Worm (Caenorhabditis elegans) whole organism, L1 larva: ENCODE measurements around the gene C48B4.7.

ENCODE experiments used
- C04F5.9 ChIP-seq: sonication (generic microtip); optimal IDR thresholded peaks from 2 replicates; lab custom pipeline; 2016; ENCODE audit warnings: missing genetic modification characterization, missing compliant biosample characterization
- C16A3.4 ChIP-seq: fragments of 150-350 bp; optimal IDR thresholded peaks from 2 replicates; lab custom pipeline; 2014; ENCODE audit warnings: missing biosample characterization, missing genetic modification characterization
- Y116A8C.19 ChIP-seq: sonication (generic microtip); optimal IDR thresholded peaks from 2 replicates; lab custom pipeline; 2016; ENCODE audit warnings: missing compliant biosample characterization, missing genetic modification characterization, borderline replicate concordance
- aha-1 ChIP-seq: fragments of 150-350 bp; optimal IDR thresholded peaks from 2 replicates; lab custom pipeline; 2014; ENCODE audit warnings: missing biosample characterization, missing genetic modification characterization
- alr-1 ChIP-seq: fragments of 200-800 bp; sonication (Bioruptor generic); optimal IDR thresholded peaks from 2 replicates; lab custom pipeline; 2018; ENCODE audit warnings: borderline replicate concordance, mild to moderate bottlenecking, missing genetic modification characterization, missing compliant biosample characterization
- blmp-1 ChIP-seq: fragments of 150-350 bp; optimal IDR thresholded peaks from 2 replicates; lab custom pipeline; 2014; ENCODE audit warnings: missing biosample characterization, missing genetic modification characterization
- ceh-63 ChIP-seq: fragments of 200-800 bp; sonication (Bioruptor generic); optimal IDR thresholded peaks from 2 replicates; lab custom pipeline; 2018; ENCODE audit warnings: mild to moderate bottlenecking, missing genetic modification characterization, missing compliant biosample characterization
- ceh-8 ChIP-seq: fragments of 200-800 bp; sonication (Bioruptor generic); optimal IDR thresholded peaks from 2 replicates; lab custom pipeline; 2018; ENCODE audit warnings: mild to moderate bottlenecking, missing genetic modification characterization, moderate library complexity, missing compliant biosample characterization
- ceh-88 ChIP-seq: fragments of 200-800 bp; sonication (Bioruptor generic); IDR thresholded peaks from 2 replicates; pipeline ENCODE4 v1.3.6; 2022; ENCODE audit warnings: missing genetic modification characterization, missing compliant biosample characterization
- ceh-90 ChIP-seq: sonication (generic microtip); optimal IDR thresholded peaks from 2 replicates; lab custom pipeline; 2016; ENCODE audit warnings: missing genetic modification characterization, missing compliant biosample characterization
- ces-1 ChIP-seq: fragments of 150-350 bp; optimal IDR thresholded peaks from 2 replicates; lab custom pipeline; 2014; ENCODE audit warnings: missing biosample characterization, missing genetic modification reagents, missing genetic modification characterization
- dsc-1 ChIP-seq: sonication (generic microtip); optimal IDR thresholded peaks from 2 replicates; lab custom pipeline; 2016; ENCODE audit warnings: mild to moderate bottlenecking, missing genetic modification characterization, missing compliant biosample characterization
- efl-3 ChIP-seq: fragments of 200-800 bp; sonication (Bioruptor generic); optimal IDR thresholded peaks from 2 replicates; lab custom pipeline; 2018; ENCODE audit warnings: mild to moderate bottlenecking, missing genetic modification characterization, missing compliant biosample characterization
- elt-2 ChIP-seq: sonication (generic microtip); optimal IDR thresholded peaks from 2 replicates; lab custom pipeline; 2016; ENCODE audit warnings: missing genetic modification characterization, mild to moderate bottlenecking, inconsistent platforms, missing compliant biosample characterization, missing genetic modification reagents
- elt-3 ChIP-seq, 6 experiments: fragments of 150-350 bp in 1 of 6; sonication (generic microtip); optimal IDR thresholded peaks; 2 replicates each; lab custom pipeline; 2017 to 2018; ENCODE audit warnings: missing biosample characterization in 6 of 6, missing genetic modification characterization in 6 of 6, inconsistent platforms in 1 of 6
- ets-5 ChIP-seq: fragments of 200-800 bp; sonication (Bioruptor generic); IDR thresholded peaks from 2 replicates; pipeline ENCODE4 v1.3.6; 2022; ENCODE audit warnings: missing genetic modification characterization, missing compliant biosample characterization
- fkh-4 ChIP-seq: sonication (generic microtip); optimal IDR thresholded peaks from 2 replicates; lab custom pipeline; 2016; ENCODE audit warnings: missing compliant biosample characterization, missing genetic modification characterization, borderline replicate concordance
- fkh-8 ChIP-seq: sonication (generic microtip); optimal IDR thresholded peaks from 2 replicates; lab custom pipeline; 2016; ENCODE audit warnings: mild to moderate bottlenecking, missing genetic modification characterization, missing compliant biosample characterization
- fos-1 ChIP-seq: fragments of 150-350 bp; optimal IDR thresholded peaks from 2 replicates; lab custom pipeline; 2014; ENCODE audit warnings: missing biosample characterization, missing genetic modification characterization
- hlh-17 ChIP-seq: fragments of 200-800 bp; sonication (Bioruptor generic); optimal IDR thresholded peaks from 2 replicates; lab custom pipeline; 2018; ENCODE audit warnings: missing genetic modification characterization, mild to moderate bottlenecking, missing compliant biosample characterization, moderate library complexity, borderline replicate concordance
- hpl-2 ChIP-seq: fragments of 150-350 bp; optimal IDR thresholded peaks from 2 replicates; lab custom pipeline; 2014; ENCODE audit warnings: missing biosample characterization, missing genetic modification reagents, missing genetic modification characterization
- lin-14 ChIP-seq: fragments of 200-800 bp; sonication (Bioruptor generic); optimal IDR thresholded peaks from 2 replicates; lab custom pipeline; 2018; ENCODE audit warnings: mild to moderate bottlenecking, missing genetic modification characterization, moderate library complexity, missing compliant biosample characterization
- lin-39 ChIP-seq: fragments of 150-350 bp; optimal IDR thresholded peaks from 2 replicates; lab custom pipeline; 2014; ENCODE audit warnings: missing biosample characterization, missing genetic modification reagents, missing genetic modification characterization
- lsy-2 ChIP-seq, 2 experiments: fragments of 150-350 bp; optimal IDR thresholded peaks; 2 replicates each; lab custom pipeline; 2014; ENCODE audit warnings: missing biosample characterization in 2 of 2, missing genetic modification characterization in 2 of 2
- mef-2 ChIP-seq: fragments of 150-350 bp; optimal IDR thresholded peaks from 2 replicates; lab custom pipeline; 2014; ENCODE audit warnings: missing biosample characterization, missing genetic modification characterization
- nhr-12 ChIP-seq: sonication (generic microtip); optimal IDR thresholded peaks from 2 replicates; lab custom pipeline; 2017; ENCODE audit warnings: missing biosample characterization, missing genetic modification characterization
- nhr-19 ChIP-seq: fragments of 200-800 bp; sonication (Bioruptor generic); conservative IDR thresholded peaks from 2 replicates; pipeline ENCODE4 v1.3.6; 2022; ENCODE audit warnings: missing genetic modification characterization, missing compliant biosample characterization
- nhr-28 ChIP-seq: fragments of 150-350 bp; optimal IDR thresholded peaks from 2 replicates; lab custom pipeline; 2014; ENCODE audit warnings: missing biosample characterization, missing genetic modification characterization
- nhr-71 ChIP-seq: sonication (generic microtip); optimal IDR thresholded peaks from 2 replicates; lab custom pipeline; 2016; ENCODE audit warnings: mild to moderate bottlenecking, missing genetic modification characterization, moderate library complexity, missing compliant biosample characterization
- nhr-77 ChIP-seq: fragments of 150-350 bp; optimal IDR thresholded peaks from 2 replicates; lab custom pipeline; 2014; ENCODE audit warnings: missing biosample characterization, missing genetic modification characterization
- nhr-84 ChIP-seq: sonication (generic microtip); optimal IDR thresholded peaks from 2 replicates; lab custom pipeline; 2017; ENCODE audit warnings: missing biosample characterization, missing genetic modification characterization
- skn-1 ChIP-seq: fragments of 150-350 bp; optimal IDR thresholded peaks from 2 replicates; lab custom pipeline; 2014; ENCODE audit warnings: missing biosample characterization, missing genetic modification characterization
- snu-23 ChIP-seq: sonication (generic microtip); optimal IDR thresholded peaks from 2 replicates; lab custom pipeline; 2016; ENCODE audit warnings: missing genetic modification characterization, missing compliant biosample characterization
- sptf-1 ChIP-seq: fragments of 150-350 bp; optimal IDR thresholded peaks from 2 replicates; lab custom pipeline; 2014; ENCODE audit warnings: missing biosample characterization, missing genetic modification characterization
- tbx-2 ChIP-seq: sonication (generic microtip); optimal IDR thresholded peaks from 2 replicates; lab custom pipeline; 2016; ENCODE audit warnings: missing genetic modification characterization, missing compliant biosample characterization
- tlp-1 ChIP-seq: fragments of 150-350 bp; optimal IDR thresholded peaks from 2 replicates; lab custom pipeline; 2014; ENCODE audit warnings: missing biosample characterization, missing genetic modification characterization
- unc-130 ChIP-seq: fragments of 150-350 bp; optimal IDR thresholded peaks from 2 replicates; lab custom pipeline; 2017; ENCODE audit warnings: missing biosample characterization, missing genetic modification characterization, inconsistent platforms
- unc-30 ChIP-seq: sonication (generic microtip); optimal IDR thresholded peaks from 2 replicates; lab custom pipeline; 2017; ENCODE audit warnings: missing biosample characterization, missing genetic modification characterization
- unc-62 ChIP-seq: fragments of 150-350 bp; optimal IDR thresholded peaks from 2 replicates; lab custom pipeline; 2014; ENCODE audit warnings: missing biosample characterization, missing genetic modification reagents, missing genetic modification characterization
- unc-98 ChIP-seq: fragments of 200-800 bp; sonication (Bioruptor generic); IDR thresholded peaks from 2 replicates; pipeline ENCODE4 v1.3.6; 2022; ENCODE audit warnings: missing genetic modification characterization, missing compliant biosample characterization
- xbp-1 ChIP-seq: sonication (generic microtip); optimal IDR thresholded peaks from 2 replicates; lab custom pipeline; 2016; ENCODE audit warnings: missing genetic modification characterization, missing compliant biosample characterization
- zag-1 ChIP-seq: fragments of 150-350 bp; optimal IDR thresholded peaks from 2 replicates; lab custom pipeline; 2014; ENCODE audit warnings: missing biosample characterization, missing genetic modification characterization
- ztf-4 ChIP-seq: fragments of 150-350 bp; optimal IDR thresholded peaks from 2 replicates; lab custom pipeline; 2014; ENCODE audit warnings: missing biosample characterization, missing genetic modification characterization

C48B4.7 gene

ce11 chrIII:9563235-9563634 lies 4.0 kb upstream of the C48B4.7 start, which contains the start of gene C48B4.9:
Gene C48B4.9, minus strand, starts transcription at chrIII:9563335.
- TF ChIP-seq skn-1 (tag; lab: Kevin White, UChicago): no peak

- no peak for TF ChIP-seq nhr-77 (tag; lab: Kevin White, UChicago)
- TF ChIP-seq nhr-28 (tag; lab: Kevin White, UChicago): no peak
- no peak for TF ChIP-seq C04F5.9 (tag; lab: Kevin White, UChicago)
- TF ChIP-seq unc-130 (tag; lab: Kevin White, UChicago): no peak
- no peak for TF ChIP-seq C16A3.4
- no peak for TF ChIP-seq nhr-19 (GFP tag; lab: Robert Waterston, UW)
- no peak for TF ChIP-seq ceh-63
- no peak for TF ChIP-seq mef-2
- TF ChIP-seq fos-1 (tag; lab: Kevin White, UChicago): no peak
- no peak for TF ChIP-seq ceh-90 (tag; lab: Kevin White, UChicago)
Measured at ce11 chrIII:9561158-9561557, 1.9 kb upstream of the C48B4.7 start, which contains the start of gene C48B4.8. Gene C48B4.8, minus strand, starts transcription at chrIII:9561258.

- no peak for TF ChIP-seq lin-14
- no peak for TF ChIP-seq unc-62 (GFP tag; lab: Kevin White, UChicago)
- TF ChIP-seq ztf-4 (tag; lab: Kevin White, UChicago): no peak
- no peak for TF ChIP-seq ceh-8
- TF ChIP-seq ets-5 (GFP tag; lab: Robert Waterston, UW): no peak
Measured at ce11 chrIII:9558463-9558862, 768 bp downstream of the C48B4.7 start, which contains the start of gene C48B4.6. Gene C48B4.6, minus strand, starts transcription at chrIII:9558563.

ce11 chrIII:9556300-9556699 lies 2.9 kb downstream of the C48B4.7 start, which contains the start of gene ZK1098.11:
Gene ZK1098.11, plus strand, starts transcription at chrIII:9556600.
- no peak for TF ChIP-seq blmp-1 (tag; lab: Kevin White, UChicago)
- TF ChIP-seq nhr-12 (tag; lab: Kevin White, UChicago): no peak
- TF ChIP-seq aha-1 (tag; lab: Kevin White, UChicago): no peak
- no peak for TF ChIP-seq fkh-8 (tag; lab: Kevin White, UChicago)
- no peak for TF ChIP-seq lin-14
- no peak for TF ChIP-seq nhr-19 (GFP tag; lab: Robert Waterston, UW)
- TF ChIP-seq unc-62 (GFP tag; lab: Kevin White, UChicago): no peak
- TF ChIP-seq nhr-84: no peak
- TF ChIP-seq ces-1 (GFP tag; lab: Kevin White, UChicago): no peak
- TF ChIP-seq C04F5.9 (tag; lab: Kevin White, UChicago): no peak
- no peak for TF ChIP-seq lsy-2 (tag; optimal IDR thresholded peaks at IDR 0.05; lab: Kevin White, UChicago)
- no peak for TF ChIP-seq tbx-2 (tag; lab: Kevin White, UChicago)
- no peak for TF ChIP-seq elt-3 (tag; optimal IDR thresholded peaks at IDR 0.05; lab: Kevin White, UChicago)
- no peak for TF ChIP-seq tlp-1 (tag; lab: Kevin White, UChicago)

- TF ChIP-seq hlh-17: no peak
- peak; percentile 51 for TF ChIP-seq ceh-63
- TF ChIP-seq efl-3: peak; percentile 8
- TF ChIP-seq xbp-1 (tag; lab: Kevin White, UChicago): peak; percentile 90
- peak; percentile 77 for TF ChIP-seq fos-1 (tag; lab: Kevin White, UChicago)
- no peak for TF ChIP-seq sptf-1 (tag; lab: Kevin White, UChicago)
- TF ChIP-seq nhr-84: no peak
- TF ChIP-seq C04F5.9 (tag; lab: Kevin White, UChicago): peak; percentile 83
- TF ChIP-seq ceh-88: peak; percentile 67
- TF ChIP-seq alr-1 (tag; lab: Kevin White, UChicago): no peak
- TF ChIP-seq Y116A8C.19 (tag; lab: Kevin White, UChicago): no peak
- TF ChIP-seq elt-2 (tag; lab: Kevin White, UChicago): peak; percentile 19
- peak; percentile 35 for TF ChIP-seq lin-39 (tag; lab: Kevin White, UChicago)
- TF ChIP-seq mef-2: peak; percentile 44
- no peak for TF ChIP-seq zag-1 (tag; lab: Kevin White, UChicago)
- TF ChIP-seq dsc-1 (tag; lab: Kevin White, UChicago): peak; percentile 89
- peak; percentile 95 for TF ChIP-seq snu-23 (GFP tag; lab: Kevin White, UChicago)
- peak; percentile 95 for TF ChIP-seq nhr-71 (tag; lab: Kevin White, UChicago)
- TF ChIP-seq tbx-2 (tag; lab: Kevin White, UChicago): peak; percentile 93
- TF ChIP-seq elt-3 (tag; optimal IDR thresholded peaks at IDR 0.05; lab: Kevin White, UChicago): peak in 2 of 6 experiments; percentile 29 to 54
- peak; percentile 43 for TF ChIP-seq ceh-90 (tag; lab: Kevin White, UChicago)
- peak; percentile 95 for TF ChIP-seq lin-14
- TF ChIP-seq nhr-28 (tag; lab: Kevin White, UChicago): no peak
- TF ChIP-seq unc-30 (tag; lab: Kevin White, UChicago): no peak
- TF ChIP-seq unc-98 (GFP tag; lab: Robert Waterston, UW): no peak
- TF ChIP-seq hpl-2 (GFP tag; lab: Kevin White, UChicago): peak; percentile 7
- TF ChIP-seq fkh-4 (tag; lab: Kevin White, UChicago): peak; percentile 63
Measured at ce11 chrIII:9546016-9546659, 13.1 kb downstream of the C48B4.7 start, which contains the start of gene unc-16. Gene unc-16, plus strand, starts transcription at chrIII:9546258.
